Worm (Caenorhabditis elegans): ENCODE data around the gene lnp-1.

ce11 chrX:4616832-4617231 lies 28.3 kb downstream of the lnp-1 start:
- TF ChIP-seq pqm-1 (tag; optimal IDR thresholded peaks at IDR 0.05) (no peak), lin-38 (GFP tag; IDR thresholded peaks at IDR 0.05) (no peak), R02D3.7 (tag; optimal IDR thresholded peaks at IDR 0.05) (no peak), F49E8.2 (tag; optimal IDR thresholded peaks at IDR 0.05; ENCODE audit: borderline replicate concordance) (no peak), dpl-1 (GFP tag; optimal IDR thresholded peaks at IDR 0.05) (peak; percentile 23), lin-39 (tag; optimal IDR thresholded peaks at IDR 0.05) (no peak), lir-3 (tag; optimal IDR thresholded peaks at IDR 0.05) (no peak), arid-1 (GFP tag; conservative IDR thresholded peaks at IDR 0.05) (no peak), ama-1 (optimal IDR thresholded peaks at IDR 0.05) (no peak), mdt-29 (GFP tag; IDR thresholded peaks at IDR 0.05) (no peak), nhr-28 (tag; optimal IDR thresholded peaks at IDR 0.05) (no peak), pha-4 (GFP tag; IDR thresholded peaks at IDR 0.05) (no peak), pha-4 (tag; optimal IDR thresholded peaks at IDR 0.05) (no peak), fos-1 (tag; optimal IDR thresholded peaks at IDR 0.05) (no peak), aha-1 (tag) (peak; percentile 66)

Measured in whole organism, L4 larva.